Fruit fly (Drosophila melanogaster) whole organism, prepupa: ENCODE data around the gene CG43389.

ENCODE experiments used
- CG10631 ChIP-seq: fragments of 200-800 bp; sonication (Bioruptor generic); optimal IDR thresholded peaks from 2 replicates; lab custom pipeline; 2016; ENCODE audit warnings: missing biosample characterization, missing genetic modification characterization
- CG10669 ChIP-seq: fragments of 200-800 bp; sonication (Bioruptor generic); optimal IDR thresholded peaks from 3 replicates; lab custom pipeline; 2018; ENCODE audit warnings: missing biosample characterization, mild to moderate bottlenecking, missing genetic modification characterization, moderate library complexity
- CG11294 ChIP-seq: fragments of 200-800 bp; sonication (Bioruptor generic); IDR thresholded peaks from 2 replicates; pipeline ENCODE4 v1.3.6; 2022; ENCODE audit warnings: missing biosample characterization, missing genetic modification characterization
- CG11762 ChIP-seq: fragments of 200-800 bp; sonication (Bioruptor generic); optimal IDR thresholded peaks from 3 replicates; lab custom pipeline; 2016; ENCODE audit warnings: missing biosample characterization, missing genetic modification characterization; ENCODE audit not compliant: insufficient read depth
- CG11902 ChIP-seq: fragments of 200-800 bp; sonication (Bioruptor generic); optimal IDR thresholded peaks from 3 replicates; lab custom pipeline; 2016; ENCODE audit warnings: missing biosample characterization, missing genetic modification characterization
- CG15336 ChIP-seq: fragments of 200-800 bp; sonication (Bioruptor generic); IDR thresholded peaks from 2 replicates; pipeline ENCODE4 v1.3.6; 2022; ENCODE audit warnings: missing biosample characterization, missing genetic modification characterization
- CG1621 ChIP-seq: fragments of 200-800 bp; sonication (Bioruptor generic); optimal IDR thresholded peaks from 3 replicates; lab custom pipeline; 2018; ENCODE audit warnings: missing biosample characterization, mild to moderate bottlenecking, missing genetic modification characterization
- CG16779 ChIP-seq: fragments of 200-800 bp; sonication (Bioruptor generic); optimal IDR thresholded peaks from 3 replicates; lab custom pipeline; 2017; ENCODE audit warnings: missing biosample characterization, mild to moderate bottlenecking, missing genetic modification characterization
- CG3032 ChIP-seq: fragments of 200-800 bp; optimal IDR thresholded peaks from 2 replicates; lab custom pipeline; 2019; ENCODE audit warnings: missing biosample characterization, mild to moderate bottlenecking, missing genetic modification characterization, moderate library complexity
- CG32006 ChIP-seq: fragments of 200-800 bp; sonication (Bioruptor generic); optimal IDR thresholded peaks from 3 replicates; lab custom pipeline; 2017; ENCODE audit warnings: missing biosample characterization, mild to moderate bottlenecking, missing genetic modification characterization
- CG3919 ChIP-seq: fragments of 200-800 bp; sonication (Bioruptor generic); optimal IDR thresholded peaks from 3 replicates; lab custom pipeline; 2016; ENCODE audit warnings: missing biosample characterization, missing genetic modification characterization
- CG6276 ChIP-seq: fragments of 200-800 bp; sonication (Bioruptor generic); optimal IDR thresholded peaks from 2 replicates; lab custom pipeline; 2017; ENCODE audit warnings: missing biosample characterization, mild to moderate bottlenecking, missing genetic modification characterization
- CG6792 ChIP-seq: fragments of 200-800 bp; sonication (Bioruptor generic); optimal IDR thresholded peaks from 3 replicates; lab custom pipeline; 2016; ENCODE audit warnings: missing biosample characterization, missing genetic modification characterization
- CG6808 ChIP-seq: fragments of 200-800 bp; sonication (Bioruptor generic); optimal IDR thresholded peaks from 3 replicates; lab custom pipeline; 2017; ENCODE audit warnings: missing biosample characterization, missing genetic modification characterization, mild to moderate bottlenecking, moderate library complexity, missing genetic modification reagents
- CG6854 ChIP-seq: fragments of 200-800 bp; sonication (Bioruptor generic); optimal IDR thresholded peaks from 2 replicates; lab custom pipeline; 2017; ENCODE audit warnings: missing biosample characterization, mild to moderate bottlenecking, missing genetic modification characterization
- CG7368 ChIP-seq: fragments of 200-800 bp; sonication (Bioruptor generic); optimal IDR thresholded peaks from 3 replicates; lab custom pipeline; 2016; ENCODE audit warnings: missing biosample characterization, missing genetic modification characterization
- CG8119 ChIP-seq: fragments of 200-800 bp; sonication (Bioruptor generic); IDR thresholded peaks from 3 replicates; pipeline ENCODE4 v1.3.6; 2022; ENCODE audit warnings: missing biosample characterization, missing genetic modification characterization
- CG8319 ChIP-seq: fragments of 200-800 bp; sonication (Bioruptor generic); optimal IDR thresholded peaks from 3 replicates; lab custom pipeline; 2016; ENCODE audit warnings: missing biosample characterization, missing genetic modification characterization
- CG9139 ChIP-seq: fragments of 200-800 bp; sonication (Bioruptor generic); optimal IDR thresholded peaks from 3 replicates; lab custom pipeline; 2017; ENCODE audit warnings: missing biosample characterization, mild to moderate bottlenecking, missing genetic modification characterization
- Eip75B ChIP-seq: fragments of 200-800 bp; sonication (Bioruptor generic); optimal IDR thresholded peaks from 3 replicates; lab custom pipeline; 2016; ENCODE audit warnings: missing biosample characterization, missing genetic modification characterization
- Eip78C ChIP-seq: fragments of 200-800 bp; sonication (Bioruptor generic); peaks from one replicate; lab custom pipeline; 2016; ENCODE audit warnings: missing biosample characterization, missing genetic modification characterization
- Eip93F ChIP-seq: fragments of 200-800 bp; sonication (Bioruptor generic); optimal IDR thresholded peaks from 2 replicates; lab custom pipeline; 2016; ENCODE audit warnings: missing biosample characterization, mild to moderate bottlenecking, missing genetic modification characterization
- Ets21C ChIP-seq: fragments of 200-800 bp; sonication (Bioruptor generic); optimal IDR thresholded peaks from 3 replicates; lab custom pipeline; 2016; ENCODE audit warnings: missing biosample characterization, missing genetic modification characterization
- Gug ChIP-seq: fragments of 200-800 bp; sonication (Bioruptor generic); IDR thresholded peaks from 2 replicates; pipeline ENCODE4 v1.3.6; 2022; ENCODE audit warnings: missing biosample characterization, missing genetic modification characterization
- Hr39 ChIP-seq: fragments of 200-800 bp; sonication (Bioruptor generic); optimal IDR thresholded peaks from 2 replicates; lab custom pipeline; 2016; ENCODE audit warnings: missing biosample characterization, missing genetic modification characterization
- Lpt ChIP-seq: fragments of 200-800 bp; sonication (Bioruptor generic); optimal IDR thresholded peaks from 3 replicates; lab custom pipeline; 2016; ENCODE audit warnings: missing biosample characterization, missing genetic modification characterization
- Met ChIP-seq: fragments of 200-800 bp; sonication (Bioruptor generic); optimal IDR thresholded peaks from 3 replicates; lab custom pipeline; 2016; ENCODE audit warnings: missing biosample characterization, missing genetic modification characterization
- OdsH ChIP-seq: fragments of 200-800 bp; sonication (Bioruptor generic); optimal IDR thresholded peaks from 3 replicates; lab custom pipeline; 2016; ENCODE audit warnings: missing biosample characterization, missing genetic modification characterization
- Smox ChIP-seq: fragments of 200-800 bp; sonication (Bioruptor generic); optimal IDR thresholded peaks from 3 replicates; lab custom pipeline; 2016; ENCODE audit warnings: missing biosample characterization, missing genetic modification characterization
- Sox14 ChIP-seq: fragments of 200-800 bp; sonication (Bioruptor generic); optimal IDR thresholded peaks from 3 replicates; lab custom pipeline; 2016; ENCODE audit warnings: missing biosample characterization, missing genetic modification characterization
- achi ChIP-seq: fragments of 200-800 bp; sonication (Bioruptor generic); optimal IDR thresholded peaks from 3 replicates; lab custom pipeline; 2016; ENCODE audit warnings: missing biosample characterization, missing genetic modification characterization
- acj6 ChIP-seq: fragments of 200-800 bp; sonication (Bioruptor generic); optimal IDR thresholded peaks from 3 replicates; lab custom pipeline; 2016; ENCODE audit warnings: missing biosample characterization, missing genetic modification characterization
- cyc ChIP-seq: fragments of 200-800 bp; sonication (Bioruptor generic); optimal IDR thresholded peaks from 3 replicates; lab custom pipeline; 2016; ENCODE audit warnings: missing biosample characterization, missing genetic modification characterization
- dac ChIP-seq: fragments of 200-800 bp; sonication (Bioruptor generic); optimal IDR thresholded peaks from 2 replicates; lab custom pipeline; 2017; ENCODE audit warnings: missing biosample characterization, mild to moderate bottlenecking, missing genetic modification characterization
- dsx ChIP-seq: fragments of 200-800 bp; optimal IDR thresholded peaks from 3 replicates; lab custom pipeline; 2019; ENCODE audit warnings: missing biosample characterization, mild to moderate bottlenecking, missing genetic modification characterization, moderate library complexity; ENCODE audit not compliant: poor library complexity, severe bottlenecking
- eg ChIP-seq: fragments of 200-800 bp; sonication (Bioruptor generic); IDR thresholded peaks from 3 replicates; pipeline ENCODE4 v1.3.6; 2022; ENCODE audit warnings: missing biosample characterization, missing genetic modification characterization
- esn ChIP-seq: fragments of 200-800 bp; sonication (Bioruptor generic); optimal IDR thresholded peaks from 2 replicates; lab custom pipeline; 2016; ENCODE audit warnings: missing biosample characterization, mild to moderate bottlenecking, missing genetic modification characterization, moderate library complexity
- fd59A ChIP-seq: fragments of 200-800 bp; sonication (Bioruptor generic); optimal IDR thresholded peaks from 2 replicates; lab custom pipeline; 2017; ENCODE audit warnings: missing biosample characterization, mild to moderate bottlenecking, missing genetic modification characterization, missing genetic modification reagents
- fd85E ChIP-seq: fragments of 200-800 bp; sonication (Bioruptor generic); optimal IDR thresholded peaks from 3 replicates; lab custom pipeline; 2016; ENCODE audit warnings: missing biosample characterization, missing genetic modification characterization
- fkh ChIP-seq: fragments of 200-800 bp; sonication (Bioruptor generic); optimal IDR thresholded peaks from 3 replicates; lab custom pipeline; 2017; ENCODE audit warnings: missing biosample characterization, mild to moderate bottlenecking, missing genetic modification characterization, moderate library complexity
- lz ChIP-seq: fragments of 200-800 bp; sonication (Bioruptor generic); optimal IDR thresholded peaks from 3 replicates; lab custom pipeline; 2016; ENCODE audit warnings: missing biosample characterization, missing genetic modification characterization
- net ChIP-seq: fragments of 200-800 bp; sonication (Bioruptor generic); optimal IDR thresholded peaks from 3 replicates; lab custom pipeline; 2016; ENCODE audit warnings: missing biosample characterization, missing genetic modification characterization
- pdm3 ChIP-seq: fragments of 200-800 bp; sonication (Bioruptor generic); optimal IDR thresholded peaks from 3 replicates; lab custom pipeline; 2016; ENCODE audit warnings: missing biosample characterization, missing genetic modification characterization
- salr ChIP-seq, 2 experiments: fragments of 200-800 bp; sonication (Bioruptor generic); optimal IDR thresholded peaks; 3 replicates each; lab custom pipeline; 2016 to 2018; ENCODE audit warnings: missing biosample characterization in 2 of 2, missing genetic modification characterization in 2 of 2, mild to moderate bottlenecking in 1 of 2
- ss ChIP-seq, 2 experiments: fragments of 200-800 bp; sonication (Bioruptor generic); optimal IDR thresholded peaks; 2 replicates in 1 of 2; 3 replicates in 1 of 2; lab custom pipeline; 2017 to 2018; ENCODE audit warnings: mild to moderate bottlenecking in 2 of 2, missing biosample characterization in 2 of 2, missing genetic modification characterization in 2 of 2, moderate library complexity in 1 of 2
- svp ChIP-seq: fragments of 200-800 bp; sonication (Bioruptor generic); peaks from one replicate; lab custom pipeline; 2016; ENCODE audit warnings: missing biosample characterization, missing genetic modification characterization
- topi ChIP-seq: fragments of 200-800 bp; sonication (Bioruptor generic); optimal IDR thresholded peaks from 3 replicates; lab custom pipeline; 2016; ENCODE audit warnings: missing biosample characterization, missing genetic modification characterization
- vri ChIP-seq: fragments of 200-800 bp; sonication (Bioruptor generic); optimal IDR thresholded peaks from 3 replicates; lab custom pipeline; 2016; ENCODE audit warnings: missing biosample characterization, mild to moderate bottlenecking, missing genetic modification characterization

Gene CG43389

dm6 chr3L:3252884-3253283 is 5.1 kb downstream of the CG43389 start (continued):
- TF ChIP-seq fd59A (GFP tag; lab: Kevin White, UChicago) (no peak), CG11902 (no peak), Lpt (GFP tag; lab: Kevin White, UChicago) (no peak), Eip75B (GFP tag; lab: Kevin White, UChicago) (no peak), lz (GFP tag; lab: Kevin White, UChicago) (no peak), CG11294 (GFP tag; lab: Robert Waterston, UW) (no peak), CG6792 (GFP tag; lab: Kevin White, UChicago) (no peak), CG6854 (GFP tag; lab: Kevin White, UChicago) (no peak), dac (no peak), svp (GFP tag; lab: Kevin White, UChicago) (peak; percentile 10), CG8319 (GFP tag; lab: Kevin White, UChicago) (no peak), ss (GFP tag; optimal IDR thresholded peaks at IDR 0.05; lab: Kevin White, UChicago) (peak in 1 of 2 experiments; percentile 15), CG32006 (peak; percentile 73), Met (no peak), CG11762 (GFP tag; lab: Kevin White, UChicago) (no peak), CG7368 (GFP tag; lab: Kevin White, UChicago) (no peak), Eip78C (GFP tag; lab: Kevin White, UChicago) (peak; percentile 85), CG3919 (GFP tag; lab: Kevin White, UChicago) (no peak), CG9139 (GFP tag; lab: Kevin White, UChicago) (no peak), CG6808 (no peak), CG6276 (GFP tag; lab: Kevin White, UChicago) (no peak), CG15336 (peak; percentile 59), Hr39 (GFP tag; lab: Kevin White, UChicago) (no peak), acj6 (GFP tag; lab: Kevin White, UChicago) (peak; percentile 13), CG10631 (GFP tag; lab: Kevin White, UChicago) (no peak), vri (GFP tag; lab: Kevin White, UChicago) (no peak), OdsH (peak; percentile 49), esn (GFP tag; lab: Kevin White, UChicago) (no peak)

DNA sequence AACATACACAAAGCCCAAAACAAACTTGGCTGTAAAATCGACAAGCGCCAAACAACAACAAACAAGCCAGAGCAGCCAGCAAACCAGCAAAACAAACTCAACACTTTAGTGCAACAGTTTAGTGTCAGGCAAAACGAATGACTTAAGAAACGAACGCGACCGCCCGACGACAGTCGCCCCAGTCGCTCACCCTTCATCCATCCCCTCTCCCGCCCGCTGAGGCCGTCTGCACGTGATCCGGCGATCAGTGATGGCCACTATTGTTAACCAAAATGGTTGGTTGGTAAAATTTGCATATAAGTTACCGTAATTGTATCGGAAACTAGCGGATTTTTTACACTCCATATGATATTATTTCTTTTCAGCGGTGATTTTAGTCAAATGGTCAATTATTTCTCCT is 5.8 kb downstream of the CG43389 start:
- TF ChIP-seq acj6 (GFP tag; lab: Kevin White, UChicago): no peak
- no peak for TF ChIP-seq CG6276 (GFP tag; lab: Kevin White, UChicago)
- no peak for TF ChIP-seq fd59A (GFP tag; lab: Kevin White, UChicago)
- no peak for TF ChIP-seq fd85E (GFP tag; lab: Kevin White, UChicago)
- TF ChIP-seq Sox14: no peak
- no peak for TF ChIP-seq net
- TF ChIP-seq CG3919 (GFP tag; lab: Kevin White, UChicago): no peak
- no peak for TF ChIP-seq CG8319 (GFP tag; lab: Kevin White, UChicago)
- TF ChIP-seq esn (GFP tag; lab: Kevin White, UChicago): no peak
- TF ChIP-seq Smox: no peak
- no peak for TF ChIP-seq CG10669 (GFP tag; lab: Kevin White, UChicago)
- TF ChIP-seq CG6808: no peak
- peak; percentile 9 for TF ChIP-seq CG32006
- peak; percentile 13 for TF ChIP-seq Met
- no peak for TF ChIP-seq Eip93F (GFP tag; lab: Kevin White, UChicago)
- TF ChIP-seq eg (GFP tag; lab: Robert Waterston, UW): no peak
- no peak for TF ChIP-seq vri (GFP tag; lab: Kevin White, UChicago)
- no peak for TF ChIP-seq topi (GFP tag; lab: Kevin White, UChicago)
- no peak for TF ChIP-seq achi (GFP tag; lab: Kevin White, UChicago)
- TF ChIP-seq CG6854 (GFP tag; lab: Kevin White, UChicago): no peak
- no peak for TF ChIP-seq CG7368 (GFP tag; lab: Kevin White, UChicago)
- no peak for TF ChIP-seq Eip75B (GFP tag; lab: Kevin White, UChicago)
- peak in 1 of 2 experiments; percentile 9 for TF ChIP-seq ss (GFP tag; optimal IDR thresholded peaks at IDR 0.05; lab: Kevin White, UChicago)
- TF ChIP-seq Gug (GFP tag; lab: Robert Waterston, UW): no peak
- TF ChIP-seq dsx (GFP tag; lab: Kevin White, UChicago): peak; percentile 27
- TF ChIP-seq CG11294 (GFP tag; lab: Robert Waterston, UW): no peak
- no peak for TF ChIP-seq CG10631 (GFP tag; lab: Kevin White, UChicago)
- TF ChIP-seq CG1621 (tag; lab: Kevin White, UChicago): no peak
- no peak for TF ChIP-seq Ets21C
- TF ChIP-seq CG9139 (GFP tag; lab: Kevin White, UChicago): no peak
- peak; percentile 9 for TF ChIP-seq pdm3 (GFP tag; lab: Kevin White, UChicago)
- TF ChIP-seq Eip78C (GFP tag; lab: Kevin White, UChicago): peak; percentile 12
- TF ChIP-seq CG3032 (tag; lab: Kevin White, UChicago): no peak
- TF ChIP-seq salr (GFP tag; optimal IDR thresholded peaks at IDR 0.05; lab: Kevin White, UChicago): no peak
- no peak for TF ChIP-seq fkh
- TF ChIP-seq cyc: no peak
- TF ChIP-seq CG16779: no peak
- peak; percentile 5 for TF ChIP-seq lz (GFP tag; lab: Kevin White, UChicago)
- TF ChIP-seq CG8119 (GFP tag; lab: Robert Waterston, UW): no peak
- no peak for TF ChIP-seq svp (GFP tag; lab: Kevin White, UChicago)
